Fruit fly (Drosophila melanogaster) whole organism, prepupa: Measurements from ENCODE around the gene sgg.

Source experiments
- CG10631 ChIP-seq: fragments of 200-800 bp; sonication (Bioruptor generic); optimal IDR thresholded peaks from 2 replicates; lab custom pipeline; 2016; ENCODE audit warnings: missing biosample characterization, missing genetic modification characterization
- CG11294 ChIP-seq: fragments of 200-800 bp; sonication (Bioruptor generic); IDR thresholded peaks from 2 replicates; pipeline ENCODE4 v1.3.6; 2022; ENCODE audit warnings: missing biosample characterization, missing genetic modification characterization
- CG11762 ChIP-seq: fragments of 200-800 bp; sonication (Bioruptor generic); optimal IDR thresholded peaks from 3 replicates; lab custom pipeline; 2016; ENCODE audit warnings: missing biosample characterization, missing genetic modification characterization; ENCODE audit not compliant: insufficient read depth
- CG32006 ChIP-seq: fragments of 200-800 bp; sonication (Bioruptor generic); optimal IDR thresholded peaks from 3 replicates; lab custom pipeline; 2017; ENCODE audit warnings: missing biosample characterization, mild to moderate bottlenecking, missing genetic modification characterization
- CG34406 ChIP-seq: fragments of 200-800 bp; sonication (Bioruptor generic); optimal IDR thresholded peaks from 3 replicates; lab custom pipeline; 2016; ENCODE audit warnings: missing biosample characterization, missing genetic modification characterization
- CG4318 ChIP-seq: fragments of 200-800 bp; sonication (Bioruptor generic); optimal IDR thresholded peaks from 3 replicates; lab custom pipeline; 2017; ENCODE audit warnings: missing biosample characterization, mild to moderate bottlenecking, missing genetic modification characterization
- CG6163 ChIP-seq: fragments of 200-800 bp; sonication (Bioruptor generic); IDR thresholded peaks from 3 replicates; pipeline ENCODE4 v1.3.6; 2022; ENCODE audit warnings: missing biosample characterization, missing genetic modification characterization
- CG6808 ChIP-seq: fragments of 200-800 bp; sonication (Bioruptor generic); optimal IDR thresholded peaks from 3 replicates; lab custom pipeline; 2017; ENCODE audit warnings: missing biosample characterization, missing genetic modification characterization, mild to moderate bottlenecking, moderate library complexity, missing genetic modification reagents
- CG6854 ChIP-seq: fragments of 200-800 bp; sonication (Bioruptor generic); optimal IDR thresholded peaks from 2 replicates; lab custom pipeline; 2017; ENCODE audit warnings: missing biosample characterization, mild to moderate bottlenecking, missing genetic modification characterization
- CG8119 ChIP-seq: fragments of 200-800 bp; sonication (Bioruptor generic); IDR thresholded peaks from 3 replicates; pipeline ENCODE4 v1.3.6; 2022; ENCODE audit warnings: missing biosample characterization, missing genetic modification characterization
- CG9139 ChIP-seq: fragments of 200-800 bp; sonication (Bioruptor generic); optimal IDR thresholded peaks from 3 replicates; lab custom pipeline; 2017; ENCODE audit warnings: missing biosample characterization, mild to moderate bottlenecking, missing genetic modification characterization
- Eip75B ChIP-seq: fragments of 200-800 bp; sonication (Bioruptor generic); optimal IDR thresholded peaks from 3 replicates; lab custom pipeline; 2016; ENCODE audit warnings: missing biosample characterization, missing genetic modification characterization
- Eip78C ChIP-seq: fragments of 200-800 bp; sonication (Bioruptor generic); peaks from one replicate; lab custom pipeline; 2016; ENCODE audit warnings: missing biosample characterization, missing genetic modification characterization
- Eip93F ChIP-seq: fragments of 200-800 bp; sonication (Bioruptor generic); optimal IDR thresholded peaks from 2 replicates; lab custom pipeline; 2016; ENCODE audit warnings: missing biosample characterization, mild to moderate bottlenecking, missing genetic modification characterization
- Ets96B ChIP-seq: fragments of 200-800 bp; optimal IDR thresholded peaks from 2 replicates; lab custom pipeline; 2019; ENCODE audit warnings: missing biosample characterization, mild to moderate bottlenecking, missing genetic modification characterization, moderate library complexity
- Gug ChIP-seq: fragments of 200-800 bp; sonication (Bioruptor generic); IDR thresholded peaks from 2 replicates; pipeline ENCODE4 v1.3.6; 2022; ENCODE audit warnings: missing biosample characterization, missing genetic modification characterization
- Met ChIP-seq: fragments of 200-800 bp; sonication (Bioruptor generic); optimal IDR thresholded peaks from 3 replicates; lab custom pipeline; 2016; ENCODE audit warnings: missing biosample characterization, missing genetic modification characterization
- Smox ChIP-seq: fragments of 200-800 bp; sonication (Bioruptor generic); optimal IDR thresholded peaks from 3 replicates; lab custom pipeline; 2016; ENCODE audit warnings: missing biosample characterization, missing genetic modification characterization
- Sox102F ChIP-seq: fragments of 200-800 bp; sonication (Bioruptor generic); optimal IDR thresholded peaks from 2 replicates; lab custom pipeline; 2016; ENCODE audit warnings: missing biosample characterization, mild to moderate bottlenecking, missing genetic modification characterization
- Sox14 ChIP-seq: fragments of 200-800 bp; sonication (Bioruptor generic); optimal IDR thresholded peaks from 3 replicates; lab custom pipeline; 2016; ENCODE audit warnings: missing biosample characterization, missing genetic modification characterization
- esn ChIP-seq: fragments of 200-800 bp; sonication (Bioruptor generic); optimal IDR thresholded peaks from 2 replicates; lab custom pipeline; 2016; ENCODE audit warnings: missing biosample characterization, mild to moderate bottlenecking, missing genetic modification characterization, moderate library complexity
- fd59A ChIP-seq: fragments of 200-800 bp; sonication (Bioruptor generic); optimal IDR thresholded peaks from 2 replicates; lab custom pipeline; 2017; ENCODE audit warnings: missing biosample characterization, mild to moderate bottlenecking, missing genetic modification characterization, missing genetic modification reagents
- fkh ChIP-seq: fragments of 200-800 bp; sonication (Bioruptor generic); optimal IDR thresholded peaks from 3 replicates; lab custom pipeline; 2017; ENCODE audit warnings: missing biosample characterization, mild to moderate bottlenecking, missing genetic modification characterization, moderate library complexity
- pdm3 ChIP-seq: fragments of 200-800 bp; sonication (Bioruptor generic); optimal IDR thresholded peaks from 3 replicates; lab custom pipeline; 2016; ENCODE audit warnings: missing biosample characterization, missing genetic modification characterization
- salr ChIP-seq, 2 experiments: fragments of 200-800 bp; sonication (Bioruptor generic); optimal IDR thresholded peaks; 3 replicates each; lab custom pipeline; 2016 to 2018; ENCODE audit warnings: missing biosample characterization in 2 of 2, missing genetic modification characterization in 2 of 2, mild to moderate bottlenecking in 1 of 2
- ss ChIP-seq, 2 experiments: fragments of 200-800 bp; sonication (Bioruptor generic); optimal IDR thresholded peaks; 2 replicates in 1 of 2; 3 replicates in 1 of 2; lab custom pipeline; 2017 to 2018; ENCODE audit warnings: mild to moderate bottlenecking in 2 of 2, missing biosample characterization in 2 of 2, missing genetic modification characterization in 2 of 2, moderate library complexity in 1 of 2
- svp ChIP-seq: fragments of 200-800 bp; sonication (Bioruptor generic); peaks from one replicate; lab custom pipeline; 2016; ENCODE audit warnings: missing biosample characterization, missing genetic modification characterization
- topi ChIP-seq: fragments of 200-800 bp; sonication (Bioruptor generic); optimal IDR thresholded peaks from 3 replicates; lab custom pipeline; 2016; ENCODE audit warnings: missing biosample characterization, missing genetic modification characterization
- vri ChIP-seq: fragments of 200-800 bp; sonication (Bioruptor generic); optimal IDR thresholded peaks from 3 replicates; lab custom pipeline; 2016; ENCODE audit warnings: missing biosample characterization, mild to moderate bottlenecking, missing genetic modification characterization

sgg gene

dm6 chrX:2589446-2590038 is 44.2 kb upstream of the sgg start (continued):
- TF ChIP-seq CG32006 (GFP tag; lab: Kevin White, UChicago) (peak; percentile 96), Eip78C (GFP tag; lab: Kevin White, UChicago) (peak; percentile 97), CG6163 (peak; percentile 96), esn (GFP tag; lab: Kevin White, UChicago) (peak; percentile 95), CG34406 (GFP tag; lab: Kevin White, UChicago) (peak; percentile 93), CG11294 (GFP tag; lab: Robert Waterston, UW) (peak; percentile 92), CG11762 (GFP tag; lab: Kevin White, UChicago) (peak; percentile 88), topi (GFP tag; lab: Kevin White, UChicago) (peak; percentile 94), pdm3 (GFP tag; lab: Kevin White, UChicago) (peak; percentile 96), CG6854 (GFP tag; lab: Kevin White, UChicago) (peak; percentile 78), fd59A (GFP tag; lab: Kevin White, UChicago) (peak; percentile 71), Sox14 (peak; percentile 94), CG9139 (GFP tag; lab: Kevin White, UChicago) (peak; percentile 31), CG10631 (GFP tag; lab: Kevin White, UChicago) (peak; percentile 89), vri (peak; percentile 93), Gug (GFP tag; lab: Robert Waterston, UW) (peak; percentile 93), CG6808 (GFP tag; lab: Kevin White, UChicago) (peak; percentile 41), CG8119 (GFP tag; lab: Robert Waterston, UW) (peak; percentile 93), Eip75B (GFP tag; lab: Kevin White, UChicago) (peak; percentile 91), Eip93F (GFP tag; lab: Kevin White, UChicago) (peak; percentile 92)

dm6 chrX:2590607-2591006 is 43.1 kb upstream of the sgg start:
- TF ChIP-seq CG32006 (GFP tag; lab: Kevin White, UChicago) = no peak
- peak; percentile 68 for TF ChIP-seq svp
- TF ChIP-seq fkh = peak; percentile 59
- no peak for TF ChIP-seq salr (GFP tag; optimal IDR thresholded peaks at IDR 0.05; lab: Kevin White, UChicago)
- no peak for TF ChIP-seq Eip78C (GFP tag; lab: Kevin White, UChicago)
- no peak for TF ChIP-seq Sox102F

dm6 chrX:2591315-2591999 is 42.3 kb upstream of the sgg start:
- TF ChIP-seq Met (peak; percentile 13), topi (GFP tag; lab: Kevin White, UChicago) (peak; percentile 8), CG4318 (GFP tag; lab: Kevin White, UChicago) (no peak), Eip78C (GFP tag; lab: Kevin White, UChicago) (peak; percentile 64), esn (GFP tag; lab: Kevin White, UChicago) (peak; percentile 1), CG6854 (GFP tag; lab: Kevin White, UChicago) (no peak), CG6163 (no peak), fkh (peak; percentile 3), Ets96B (tag; lab: Kevin White, UChicago) (no peak), Smox (GFP tag; lab: Kevin White, UChicago) (peak; percentile 13), vri (peak; percentile 67), CG6808 (GFP tag; lab: Kevin White, UChicago) (no peak), svp (peak; percentile 72)

dm6 chrX:2592243-2592642 is 41.5 kb upstream of the sgg start:
- TF ChIP-seq CG6808 (GFP tag; lab: Kevin White, UChicago) (peak; percentile 22), CG9139 (GFP tag; lab: Kevin White, UChicago) (peak; percentile 28), pdm3 (GFP tag; lab: Kevin White, UChicago) (no peak), ss (GFP tag; optimal IDR thresholded peaks at IDR 0.05; lab: Kevin White, UChicago) (peak in 1 of 2 experiments; percentile 31)
- TF ChIP-seq, all 60 proteins: peak for 3
